Worm (Caenorhabditis elegans) whole organism, L2 larva: ENCODE results near the gene F07H5.7.

Source experiments
- R02D3.7 ChIP-seq: fragments of 150-350 bp; optimal IDR thresholded peaks from 2 replicates; lab custom pipeline; 2014; ENCODE audit warnings: missing biosample characterization, missing genetic modification characterization
- blmp-1 ChIP-seq: sonication (generic microtip); optimal IDR thresholded peaks from 2 replicates; lab custom pipeline; 2017; ENCODE audit warnings: missing genetic modification characterization, mild to moderate bottlenecking, missing compliant biosample characterization, antibody characterized with exemption, moderate library complexity; ENCODE audit not compliant: insufficient read depth
- elt-3 ChIP-seq: sonication (generic microtip); optimal IDR thresholded peaks from 2 replicates; lab custom pipeline; 2017; ENCODE audit warnings: missing biosample characterization, missing genetic modification characterization
- nhr-237 ChIP-seq: fragments of 150-350 bp; optimal IDR thresholded peaks from 2 replicates; lab custom pipeline; 2014; ENCODE audit warnings: missing biosample characterization, missing genetic modification characterization
- nhr-77 ChIP-seq: fragments of 150-350 bp; optimal IDR thresholded peaks from 2 replicates; lab custom pipeline; 2014; ENCODE audit warnings: missing biosample characterization, missing genetic modification characterization

- TF ChIP-seq nhr-237 (tag; lab: Kevin White, UChicago) (no peak), blmp-1 (no peak), nhr-77 (tag; lab: Kevin White, UChicago) (no peak), elt-3 (tag; lab: Kevin White, UChicago) (no peak), R02D3.7 (tag; lab: Kevin White, UChicago) (no peak)
These were observed 14.5 kb upstream of the F07H5.7 start, which contains the start of gene F07H5.10 for ce11 chrII:8808482-8808881.
